Worm (Caenorhabditis elegans) whole organism, L2 larva: ENCODE results near the gene rev-3.

Source experiments
- C34F6.9 ChIP-seq: fragments of 150-350 bp; optimal IDR thresholded peaks from 2 replicates; lab custom pipeline; 2014; ENCODE audit warnings: missing biosample characterization, missing genetic modification characterization
- F13H6.1 ChIP-seq: sonication (generic microtip); optimal IDR thresholded peaks from 2 replicates; lab custom pipeline; 2016; ENCODE audit warnings: missing genetic modification characterization, missing compliant biosample characterization
- R02D3.7 ChIP-seq: fragments of 150-350 bp; optimal IDR thresholded peaks from 2 replicates; lab custom pipeline; 2014; ENCODE audit warnings: missing biosample characterization, missing genetic modification characterization
- Y55F3AM.14 ChIP-seq: fragments of 200-800 bp; sonication (Bioruptor generic); optimal IDR thresholded peaks from 2 replicates; lab custom pipeline; 2018; ENCODE audit warnings: mild to moderate bottlenecking, missing genetic modification characterization, missing compliant biosample characterization
- ZK546.5 ChIP-seq: sonication (generic microtip); optimal IDR thresholded peaks from 2 replicates; lab custom pipeline; 2017; ENCODE audit warnings: missing biosample characterization, missing genetic modification characterization
- alr-1 ChIP-seq: fragments of 150-350 bp; optimal IDR thresholded peaks from 2 replicates; lab custom pipeline; 2014; ENCODE audit warnings: missing biosample characterization, missing genetic modification characterization
- aly-2 ChIP-seq: fragments of 150-350 bp; optimal IDR thresholded peaks from 2 replicates; lab custom pipeline; 2014; ENCODE audit warnings: missing biosample characterization, missing genetic modification characterization
- blmp-1 ChIP-seq: sonication (generic microtip); optimal IDR thresholded peaks from 2 replicates; lab custom pipeline; 2017; ENCODE audit warnings: missing genetic modification characterization, mild to moderate bottlenecking, missing compliant biosample characterization, antibody characterized with exemption, moderate library complexity; ENCODE audit not compliant: insufficient read depth
- ceh-82 ChIP-seq: fragments of 150-350 bp; optimal IDR thresholded peaks from 2 replicates; lab custom pipeline; 2014; ENCODE audit warnings: missing biosample characterization, missing genetic modification characterization
- crh-2 ChIP-seq: sonication (generic microtip); optimal IDR thresholded peaks from 2 replicates; lab custom pipeline; 2017; ENCODE audit warnings: missing biosample characterization, missing genetic modification characterization
- dmd-4 ChIP-seq: sonication (generic microtip); optimal IDR thresholded peaks from 2 replicates; lab custom pipeline; 2017; ENCODE audit warnings: missing biosample characterization, missing genetic modification characterization
- egl-27 ChIP-seq: sonication (generic microtip); optimal IDR thresholded peaks from 3 replicates; lab custom pipeline; 2017; ENCODE audit warnings: missing biosample characterization, missing genetic modification reagents, missing genetic modification characterization
- elt-1 ChIP-seq: fragments of 150-350 bp; optimal IDR thresholded peaks from 2 replicates; lab custom pipeline; 2014; ENCODE audit warnings: missing biosample characterization, missing genetic modification characterization
- elt-3 ChIP-seq: sonication (generic microtip); optimal IDR thresholded peaks from 2 replicates; lab custom pipeline; 2017; ENCODE audit warnings: missing biosample characterization, missing genetic modification characterization
- fos-1 ChIP-seq: fragments of 150-350 bp; optimal IDR thresholded peaks from 2 replicates; lab custom pipeline; 2014; ENCODE audit warnings: missing biosample characterization, missing genetic modification characterization
- lin-11 ChIP-seq: fragments of 150-350 bp; sonication (generic microtip); optimal IDR thresholded peaks from 2 replicates; lab custom pipeline; 2014; ENCODE audit warnings: missing biosample characterization, missing genetic modification characterization, inconsistent platforms, mixed read lengths
- lsy-2 ChIP-seq, 2 experiments: fragments of 150-350 bp in 1 of 2; sonication (generic microtip) in 1 of 2; optimal IDR thresholded peaks; 2 replicates each; lab custom pipeline; 2014 to 2017; ENCODE audit warnings: missing biosample characterization in 2 of 2, missing genetic modification characterization in 2 of 2
- mbf-1 ChIP-seq: sonication (generic microtip); optimal IDR thresholded peaks from 2 replicates; lab custom pipeline; 2017; ENCODE audit warnings: missing biosample characterization, missing genetic modification characterization
- nhr-10 ChIP-seq: sonication (generic microtip); optimal IDR thresholded peaks from 2 replicates; lab custom pipeline; 2017; ENCODE audit warnings: missing biosample characterization, missing genetic modification characterization
- nhr-11 ChIP-seq: fragments of 150-350 bp; optimal IDR thresholded peaks from 2 replicates; lab custom pipeline; 2014; ENCODE audit warnings: missing biosample characterization, missing genetic modification characterization
- nhr-12 ChIP-seq: fragments of 150-350 bp; optimal IDR thresholded peaks from 2 replicates; lab custom pipeline; 2014; ENCODE audit warnings: missing biosample characterization, missing genetic modification characterization
- nhr-129 ChIP-seq: fragments of 150-350 bp; optimal IDR thresholded peaks from 2 replicates; lab custom pipeline; 2014; ENCODE audit warnings: missing biosample characterization, missing genetic modification characterization
- nhr-23 ChIP-seq: fragments of 150-350 bp; optimal IDR thresholded peaks from 2 replicates; lab custom pipeline; 2014; ENCODE audit warnings: missing biosample characterization, missing genetic modification reagents, missing genetic modification characterization
- nhr-237 ChIP-seq: fragments of 150-350 bp; optimal IDR thresholded peaks from 2 replicates; lab custom pipeline; 2014; ENCODE audit warnings: missing biosample characterization, missing genetic modification characterization
- nhr-25 ChIP-seq: fragments of 150-350 bp; sonication (generic microtip); optimal IDR thresholded peaks from 3 replicates; lab custom pipeline; 2014; ENCODE audit warnings: missing biosample characterization, missing genetic modification characterization
- nhr-6 ChIP-seq: fragments of 150-350 bp; optimal IDR thresholded peaks from 2 replicates; lab custom pipeline; 2014; ENCODE audit warnings: missing biosample characterization, missing genetic modification characterization
- nhr-77 ChIP-seq: fragments of 150-350 bp; optimal IDR thresholded peaks from 2 replicates; lab custom pipeline; 2014; ENCODE audit warnings: missing biosample characterization, missing genetic modification characterization
- peb-1 ChIP-seq: fragments of 150-350 bp; optimal IDR thresholded peaks from 2 replicates; lab custom pipeline; 2014; ENCODE audit warnings: missing biosample characterization, missing genetic modification characterization
- sem-4 ChIP-seq: fragments of 150-350 bp; optimal IDR thresholded peaks from 2 replicates; lab custom pipeline; 2014; ENCODE audit warnings: missing biosample characterization, missing genetic modification reagents, missing genetic modification characterization
- sma-3 ChIP-seq: sonication (generic microtip); optimal IDR thresholded peaks from 2 replicates; lab custom pipeline; 2016; ENCODE audit warnings: missing genetic modification reagents, missing genetic modification characterization, missing compliant biosample characterization
- sma-9 ChIP-seq, 2 experiments: fragments of 150-350 bp in 1 of 2; sonication (generic microtip) in 1 of 2; optimal IDR thresholded peaks; 2 replicates each; lab custom pipeline; 2014 to 2016; ENCODE audit warnings: missing genetic modification characterization in 2 of 2, mild to moderate bottlenecking in 1 of 2, missing biosample characterization in 1 of 2, missing compliant biosample characterization in 1 of 2, missing genetic modification reagents in 1 of 2, moderate library complexity in 1 of 2
- snpc-4 ChIP-seq: fragments of 150-350 bp; optimal IDR thresholded peaks from 2 replicates; lab custom pipeline; 2014; ENCODE audit warnings: missing biosample characterization, missing genetic modification characterization
- unc-39 ChIP-seq: fragments of 150-350 bp; optimal IDR thresholded peaks from 2 replicates; lab custom pipeline; 2014; ENCODE audit warnings: missing biosample characterization, missing genetic modification characterization
- unc-55 ChIP-seq: fragments of 150-350 bp; sonication (generic microtip); optimal IDR thresholded peaks from 3 replicates; lab custom pipeline; 2014; ENCODE audit warnings: missing biosample characterization, missing genetic modification reagents, missing genetic modification characterization
- zag-1 ChIP-seq: fragments of 150-350 bp; optimal IDR thresholded peaks from 2 replicates; lab custom pipeline; 2014; ENCODE audit warnings: missing biosample characterization, missing genetic modification characterization
- ztf-4 ChIP-seq: fragments of 150-350 bp; optimal IDR thresholded peaks from 2 replicates; lab custom pipeline; 2014; ENCODE audit warnings: missing biosample characterization, missing genetic modification characterization

Gene rev-3

DNA sequence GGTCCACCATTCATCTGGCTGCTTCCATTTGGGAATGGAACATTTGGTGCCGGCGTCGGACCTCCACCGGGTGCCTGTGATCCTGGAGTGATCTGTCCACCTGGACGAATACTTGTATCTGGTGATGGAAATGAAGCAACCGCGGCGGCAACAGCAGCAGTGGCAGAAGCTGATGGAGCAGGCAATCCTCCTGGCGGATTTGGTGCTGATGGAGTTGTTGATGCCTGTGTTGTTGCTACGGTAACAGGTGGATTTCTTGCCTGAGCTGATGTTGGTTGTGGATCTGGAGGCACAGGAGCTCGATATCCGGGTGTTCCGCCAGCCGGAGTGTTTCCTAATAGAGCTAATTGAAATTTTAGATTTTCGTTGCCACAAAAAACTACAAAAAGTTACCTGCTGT is 42.0 kb upstream of the rev-3 start:
- TF ChIP-seq elt-1 (tag; lab: Kevin White, UChicago) (no peak), peb-1 (tag; lab: Kevin White, UChicago) (no peak), Y55F3AM.14 (no peak), snpc-4 (tag; lab: Kevin White, UChicago) (no peak), elt-3 (tag; lab: Kevin White, UChicago) (no peak), nhr-11 (tag; lab: Kevin White, UChicago) (no peak), lin-11 (tag; lab: Kevin White, UChicago) (no peak), nhr-6 (tag; lab: Kevin White, UChicago) (no peak), unc-55 (GFP tag; lab: Kevin White, UChicago) (no peak), fos-1 (tag; lab: Kevin White, UChicago) (no peak)

DNA sequence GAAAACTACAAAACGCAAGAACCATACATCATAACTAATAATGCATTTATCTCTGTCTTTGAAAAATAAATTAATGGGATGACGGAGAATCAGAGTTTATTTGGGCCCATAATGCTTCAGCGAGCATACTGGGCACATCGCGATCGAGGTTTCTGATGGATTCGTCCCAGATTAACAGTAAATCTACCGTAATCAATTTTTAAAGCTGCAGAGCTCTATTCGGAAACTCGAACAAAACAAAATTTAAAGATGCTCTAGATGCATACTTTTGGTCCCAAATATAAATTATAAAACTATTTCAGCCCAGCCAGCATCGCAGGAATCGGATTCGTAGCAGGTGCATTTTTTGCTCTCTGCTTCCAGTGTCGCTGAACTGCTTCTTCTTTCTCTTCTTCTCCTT is 37.6 kb upstream of the rev-3 start:
- TF ChIP-seq elt-3 (tag; lab: Kevin White, UChicago): no peak
- no peak for TF ChIP-seq ceh-82
- TF ChIP-seq elt-1 (tag; lab: Kevin White, UChicago): no peak
- TF ChIP-seq aly-2: no peak
- TF ChIP-seq nhr-12 (tag; lab: Kevin White, UChicago): no peak
- TF ChIP-seq egl-27 (tag; lab: Kevin White, UChicago): no peak
- TF ChIP-seq nhr-129 (tag; lab: Kevin White, UChicago): no peak
- no peak for TF ChIP-seq fos-1 (tag; lab: Kevin White, UChicago)
- TF ChIP-seq ztf-4: no peak
- no peak for TF ChIP-seq nhr-25
- TF ChIP-seq zag-1 (tag; lab: Kevin White, UChicago): no peak
- TF ChIP-seq nhr-77 (tag; lab: Kevin White, UChicago): no peak
- no peak for TF ChIP-seq unc-55 (GFP tag; lab: Kevin White, UChicago)
- no peak for TF ChIP-seq blmp-1 (tag; lab: Kevin White, UChicago)

- TF ChIP-seq nhr-23 (tag; lab: Kevin White, UChicago) (no peak), sma-9 (GFP tag; optimal IDR thresholded peaks at IDR 0.05; lab: Kevin White, UChicago) (no peak), sma-9 (tag; optimal IDR thresholded peaks at IDR 0.05; lab: Kevin White, UChicago) (no peak), Y55F3AM.14 (no peak), ZK546.5 (tag; lab: Kevin White, UChicago) (no peak), nhr-10 (tag; lab: Kevin White, UChicago) (no peak), crh-2 (tag; lab: Kevin White, UChicago) (no peak), dmd-4 (no peak), sma-3 (GFP tag; lab: Kevin White, UChicago) (no peak), ceh-82 (no peak), R02D3.7 (tag; lab: Kevin White, UChicago) (no peak), unc-39 (tag; lab: Kevin White, UChicago) (no peak), C34F6.9 (tag; lab: Kevin White, UChicago) (peak; percentile 15), nhr-237 (tag; lab: Kevin White, UChicago) (no peak), lsy-2 (tag; optimal IDR thresholded peaks at IDR 0.05; lab: Kevin White, UChicago) (no peak), sem-4 (tag; lab: Kevin White, UChicago) (no peak), zag-1 (tag; lab: Kevin White, UChicago) (peak; percentile 3), fos-1 (tag; lab: Kevin White, UChicago) (no peak), alr-1 (tag; lab: Kevin White, UChicago) (no peak), mbf-1 (tag; lab: Kevin White, UChicago) (no peak), aly-2 (no peak), elt-1 (tag; lab: Kevin White, UChicago) (no peak), F13H6.1 (tag; lab: Kevin White, UChicago) (peak; percentile 48), nhr-129 (tag; lab: Kevin White, UChicago) (no peak)
These were observed 36.5 kb upstream of the rev-3 start for ce11 chrIII:5826895-5827437.

DNA sequence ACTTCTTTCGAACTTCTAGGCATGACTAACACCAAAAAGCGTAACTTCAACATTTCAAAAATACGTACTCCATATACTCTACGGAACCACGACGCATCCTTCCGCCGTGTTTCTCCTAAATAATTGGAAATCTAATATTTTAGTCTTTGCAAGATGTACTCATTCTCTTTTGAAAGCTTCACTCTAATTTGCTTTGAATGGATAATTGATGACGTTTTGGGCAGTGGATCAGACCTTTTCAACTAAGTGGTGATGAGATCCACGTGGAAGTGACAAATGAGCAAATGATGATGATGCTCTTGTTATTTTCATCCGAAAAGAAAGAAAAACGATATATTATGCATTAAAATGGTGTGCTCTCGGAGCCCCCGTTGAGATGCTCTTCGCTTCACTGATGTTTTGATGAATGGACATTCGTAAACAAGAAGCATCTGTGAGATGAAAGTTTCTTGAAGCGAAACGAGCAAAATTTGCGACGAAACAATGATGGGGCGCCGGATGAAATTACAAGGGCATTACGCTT is 34.1 kb upstream of the rev-3 start:
- TF ChIP-seq aly-2 (no peak), elt-3 (tag; lab: Kevin White, UChicago) (no peak), unc-55 (GFP tag; lab: Kevin White, UChicago) (peak; percentile 3), crh-2 (tag; lab: Kevin White, UChicago) (peak; percentile 4), zag-1 (tag; lab: Kevin White, UChicago) (peak; percentile 18), nhr-11 (tag; lab: Kevin White, UChicago) (no peak)
